Worm (Caenorhabditis elegans) whole organism, late embryonic: ENCODE measurements around the gene F40G9.18.

ENCODE experiments used
- K02D7.2 ChIP-seq: sonication (generic microtip); optimal IDR thresholded peaks from 2 replicates; lab custom pipeline; 2017; ENCODE audit warnings: mild to moderate bottlenecking, missing genetic modification characterization, missing compliant biosample characterization
- ama-1 ChIP-seq: fragments of 150-350 bp; optimal IDR thresholded peaks from 2 replicates; lab custom pipeline; 2014
- ceh-18 ChIP-seq: sonication (generic microtip); optimal IDR thresholded peaks from 2 replicates; lab custom pipeline; 2016; ENCODE audit warnings: missing genetic modification characterization, missing compliant biosample characterization
- ceh-2 ChIP-seq: sonication (generic microtip); optimal IDR thresholded peaks from 2 replicates; lab custom pipeline; 2016; ENCODE audit warnings: missing genotype, missing genetic modification characterization, missing compliant biosample characterization
- ceh-31 ChIP-seq: sonication (generic microtip); optimal IDR thresholded peaks from 2 replicates; lab custom pipeline; 2016; ENCODE audit warnings: missing genetic modification characterization, missing compliant biosample characterization
- ceh-34 ChIP-seq: sonication (generic microtip); optimal IDR thresholded peaks from 2 replicates; lab custom pipeline; 2016; ENCODE audit warnings: mild to moderate bottlenecking, missing genetic modification characterization, missing compliant biosample characterization
- ceh-48 ChIP-seq: sonication (generic microtip); optimal IDR thresholded peaks from 2 replicates; lab custom pipeline; 2016; ENCODE audit warnings: missing genetic modification characterization, inconsistent platforms, missing compliant biosample characterization
- ceh-6 ChIP-seq: fragments of 200-800 bp; sonication (Bioruptor generic); optimal IDR thresholded peaks from 2 replicates; lab custom pipeline; 2018; ENCODE audit warnings: mild to moderate bottlenecking, missing genetic modification characterization, missing compliant biosample characterization
- ceh-9 ChIP-seq: sonication (generic microtip); optimal IDR thresholded peaks from 2 replicates; lab custom pipeline; 2016; ENCODE audit warnings: mild to moderate bottlenecking, missing genetic modification characterization, inconsistent platforms, missing compliant biosample characterization
- elt-4 ChIP-seq: sonication (generic microtip); optimal IDR thresholded peaks from 2 replicates; lab custom pipeline; 2016; ENCODE audit warnings: missing genetic modification characterization, missing compliant biosample characterization
- ets-4 ChIP-seq: sonication (generic microtip); optimal IDR thresholded peaks from 2 replicates; lab custom pipeline; 2016; ENCODE audit warnings: missing genetic modification characterization, missing compliant biosample characterization
- eyg-1 ChIP-seq: sonication (generic microtip); optimal IDR thresholded peaks from 2 replicates; lab custom pipeline; 2016; ENCODE audit warnings: missing genotype, missing genetic modification characterization, missing compliant biosample characterization
- fax-1 ChIP-seq: sonication (generic microtip); optimal IDR thresholded peaks from 2 replicates; lab custom pipeline; 2016; ENCODE audit warnings: missing genotype, missing genetic modification characterization, missing compliant biosample characterization
- fkh-10 ChIP-seq: fragments of 150-350 bp; optimal IDR thresholded peaks from 2 replicates; lab custom pipeline; 2014; ENCODE audit warnings: missing biosample characterization, missing genetic modification reagents, missing genetic modification characterization
- gmeb-2 ChIP-seq: sonication (generic microtip); optimal IDR thresholded peaks from 2 replicates; lab custom pipeline; 2016; ENCODE audit warnings: missing genetic modification characterization, inconsistent platforms, missing compliant biosample characterization
- hlh-13 ChIP-seq: fragments of 200-800 bp; sonication (Bioruptor generic); optimal IDR thresholded peaks from 2 replicates; lab custom pipeline; 2018; ENCODE audit warnings: mild to moderate bottlenecking, missing genetic modification characterization, missing compliant biosample characterization
- hlh-30 ChIP-seq: sonication (generic microtip); optimal IDR thresholded peaks from 2 replicates; lab custom pipeline; 2017; ENCODE audit warnings: antibody characterized with exemption, missing genetic modification characterization, missing compliant biosample characterization; ENCODE audit not compliant: insufficient read depth
- hlh-6 ChIP-seq: sonication (generic microtip); optimal IDR thresholded peaks from 2 replicates; lab custom pipeline; 2016; ENCODE audit warnings: missing genotype, missing genetic modification characterization, missing compliant biosample characterization
- lin-11 ChIP-seq: fragments of 200-800 bp; sonication (Bioruptor generic); optimal IDR thresholded peaks from 2 replicates; lab custom pipeline; 2018; ENCODE audit warnings: mild to moderate bottlenecking, missing genetic modification characterization, missing compliant biosample characterization
- madf-2 ChIP-seq: sonication (generic microtip); optimal IDR thresholded peaks from 2 replicates; lab custom pipeline; 2017; ENCODE audit warnings: missing genetic modification characterization, missing compliant biosample characterization
- nfya-1 ChIP-seq: sonication (generic microtip); optimal IDR thresholded peaks from 2 replicates; lab custom pipeline; 2017; ENCODE audit warnings: missing genetic modification characterization, mild to moderate bottlenecking, missing compliant biosample characterization, antibody characterized with exemption, moderate library complexity
- nhr-232 ChIP-seq: sonication (generic microtip); optimal IDR thresholded peaks from 2 replicates; lab custom pipeline; 2016; ENCODE audit warnings: missing genetic modification characterization, missing compliant biosample characterization
- npax-4 ChIP-seq: sonication (generic microtip); optimal IDR thresholded peaks from 2 replicates; lab custom pipeline; 2016; ENCODE audit warnings: missing genetic modification characterization, missing compliant biosample characterization
- pqm-1 ChIP-seq: sonication (generic microtip); optimal IDR thresholded peaks from 2 replicates; lab custom pipeline; 2016; ENCODE audit warnings: missing genetic modification characterization, missing compliant biosample characterization
- sox-2 ChIP-seq: fragments of 200-800 bp; sonication (Bioruptor generic); IDR thresholded peaks from 2 replicates; pipeline ENCODE4 v1.3.6; 2022; ENCODE audit warnings: missing genetic modification reagents, missing genetic modification characterization, missing compliant biosample characterization
- sox-4 ChIP-seq: sonication (generic microtip); optimal IDR thresholded peaks from 2 replicates; lab custom pipeline; 2017; ENCODE audit warnings: mild to moderate bottlenecking, missing genetic modification characterization, inconsistent platforms, missing compliant biosample characterization
- ttx-3 ChIP-seq: sonication (generic microtip); optimal IDR thresholded peaks from 2 replicates; lab custom pipeline; 2016; ENCODE audit warnings: missing genetic modification reagents, missing genetic modification characterization, missing compliant biosample characterization
- unc-42 ChIP-seq: sonication (generic microtip); optimal IDR thresholded peaks from 2 replicates; lab custom pipeline; 2016; ENCODE audit warnings: missing genotype, missing genetic modification characterization, missing compliant biosample characterization
- unc-55 ChIP-seq: sonication (generic microtip); optimal IDR thresholded peaks from 2 replicates; lab custom pipeline; 2017; ENCODE audit warnings: missing biosample characterization, missing genetic modification reagents, missing genetic modification characterization
- zip-5 ChIP-seq: sonication (generic microtip); optimal IDR thresholded peaks from 2 replicates; lab custom pipeline; 2016; ENCODE audit warnings: missing genetic modification characterization, missing compliant biosample characterization

The F40G9.18 gene

DNA sequence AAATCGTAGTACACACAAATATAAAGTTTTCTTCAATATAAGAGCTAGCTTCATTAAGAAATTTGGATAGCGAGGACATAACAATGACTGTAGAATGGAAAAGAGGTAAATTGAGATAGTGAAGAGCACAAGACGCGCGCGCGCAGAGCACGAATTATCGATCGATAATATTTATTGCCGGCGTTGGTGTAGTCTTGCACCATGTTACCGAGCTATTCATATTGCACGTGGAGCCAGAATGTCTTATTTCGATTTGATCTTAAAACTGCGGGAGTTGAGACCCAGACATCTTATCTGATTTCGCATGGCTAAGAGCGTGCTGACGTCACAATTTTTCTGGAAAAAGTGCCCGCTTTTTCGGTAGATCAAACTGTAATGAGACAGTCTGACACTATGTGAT, at the start of gene F40G9.18:
TSS of gene F40G9.18 (minus strand) at position 101 of the 400 bp plus-strand sequence.
- TF ChIP-seq ceh-9 (no peak), K02D7.2 (tag; lab: Kevin White, UChicago) (no peak), ceh-34 (tag; lab: Kevin White, UChicago) (no peak), ceh-6 (no peak), pqm-1 (tag; lab: Kevin White, UChicago) (no peak), zip-5 (no peak), elt-4 (tag; lab: Kevin White, UChicago) (no peak), unc-42 (tag; lab: Kevin White, UChicago) (no peak), npax-4 (tag; lab: Kevin White, UChicago) (no peak)

DNA sequence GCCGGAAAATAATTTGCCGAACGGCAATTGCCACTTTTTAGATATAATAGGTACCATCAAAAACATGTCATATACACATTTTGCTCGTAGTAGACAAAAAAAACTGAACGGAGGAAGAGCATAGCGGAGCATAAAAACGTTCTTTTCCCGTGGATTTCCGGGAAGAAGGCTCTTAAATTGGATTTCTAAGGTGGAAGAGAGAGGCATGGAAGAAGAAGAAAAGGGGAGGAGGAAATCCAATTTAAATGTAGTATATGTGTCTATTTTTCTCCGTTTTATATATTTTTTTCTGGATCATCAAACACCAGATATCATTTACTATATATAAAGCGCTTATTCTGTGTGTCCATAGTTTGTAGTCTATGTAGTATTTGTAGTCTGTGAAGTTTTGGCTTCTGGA, 42.0 kb upstream of the F40G9.18 start:
- peak; percentile 65 for TF ChIP-seq unc-42 (tag; lab: Kevin White, UChicago)
- TF ChIP-seq gmeb-2 (tag; lab: Kevin White, UChicago), result no peak

DNA sequence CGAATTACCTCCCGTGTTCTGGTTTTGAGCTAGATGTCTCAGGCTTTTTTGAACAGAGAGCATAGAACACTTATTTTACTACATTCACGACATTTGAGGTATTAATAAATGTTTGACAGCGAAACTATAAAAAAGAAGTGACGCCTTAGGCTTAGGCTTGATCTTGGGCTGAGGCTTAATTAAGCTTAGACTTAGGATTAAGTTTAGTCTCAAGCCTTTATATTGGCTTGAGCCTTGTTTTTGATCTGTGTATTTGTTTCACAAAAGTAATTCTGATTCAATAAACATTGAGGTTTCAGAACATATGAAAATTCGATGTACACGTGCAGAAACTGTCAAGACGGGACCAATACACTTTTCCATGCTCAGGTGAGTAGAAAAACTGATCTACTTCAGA, 40.3 kb upstream of the F40G9.18 start, which contains the start of gene klp-20:
TSS of gene klp-20 (plus strand) at position 298 of the 397 bp plus-strand sequence.
- TF ChIP-seq hlh-30, result no peak
- no peak for TF ChIP-seq ceh-18
- TF ChIP-seq nhr-232 (tag; lab: Kevin White, UChicago), result no peak

DNA sequence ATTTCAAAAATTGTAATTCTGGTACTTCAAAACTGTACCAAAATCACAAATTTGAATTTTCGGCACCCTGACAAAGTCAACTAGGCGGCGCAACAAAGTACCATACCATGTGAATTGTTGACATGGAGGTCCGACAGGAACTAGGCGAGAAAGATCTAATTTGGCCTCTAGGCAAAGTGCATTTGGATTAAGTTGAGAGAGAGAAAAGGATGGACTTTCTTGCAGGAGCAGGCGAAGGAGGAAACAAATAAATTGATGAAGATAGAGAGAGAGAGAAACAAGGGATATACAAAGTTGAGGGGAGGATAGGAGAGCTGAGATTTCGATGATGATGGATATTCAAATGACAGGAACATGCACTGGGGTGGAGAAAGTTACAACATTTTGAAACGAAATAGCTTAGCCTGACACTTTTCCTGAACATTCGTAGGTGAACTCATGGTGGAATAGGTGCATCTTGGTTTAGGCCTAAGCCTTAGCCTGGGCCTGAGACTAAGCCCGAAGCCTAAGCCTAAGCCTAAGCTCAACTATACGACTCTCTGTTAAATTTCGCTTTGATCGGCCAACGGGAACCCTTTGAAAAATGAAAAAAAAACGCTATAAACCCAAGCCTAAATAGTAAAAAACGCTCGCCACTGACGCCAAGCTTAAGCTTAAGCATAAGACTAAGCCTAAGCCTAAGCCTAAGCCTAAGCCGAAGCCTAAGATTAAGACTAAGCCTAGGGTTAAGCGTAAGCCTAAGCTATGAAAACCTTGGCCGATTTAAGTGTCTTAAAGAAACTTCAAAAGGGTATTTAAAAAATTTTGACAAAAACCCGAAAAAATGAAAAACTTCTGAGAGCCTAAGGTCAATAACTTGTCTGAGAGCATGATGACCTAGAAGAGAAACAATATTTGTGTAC, 39.7 kb upstream of the F40G9.18 start:
- no peak for TF ChIP-seq sox-2 (GFP tag; lab: Robert Waterston, UW)
- TF ChIP-seq ttx-3 (tag; lab: Kevin White, UChicago), result no peak
- TF ChIP-seq unc-42 (tag; lab: Kevin White, UChicago), result peak; percentile 95
- no peak for TF ChIP-seq eyg-1 (tag; lab: Kevin White, UChicago)
- peak; percentile 31 for TF ChIP-seq ceh-31
- TF ChIP-seq fkh-10 (GFP tag; lab: Kevin White, UChicago), result peak; percentile 72
- TF ChIP-seq unc-55 (GFP tag; lab: Kevin White, UChicago), result peak; percentile 59
- no peak for TF ChIP-seq madf-2 (tag; lab: Kevin White, UChicago)

DNA sequence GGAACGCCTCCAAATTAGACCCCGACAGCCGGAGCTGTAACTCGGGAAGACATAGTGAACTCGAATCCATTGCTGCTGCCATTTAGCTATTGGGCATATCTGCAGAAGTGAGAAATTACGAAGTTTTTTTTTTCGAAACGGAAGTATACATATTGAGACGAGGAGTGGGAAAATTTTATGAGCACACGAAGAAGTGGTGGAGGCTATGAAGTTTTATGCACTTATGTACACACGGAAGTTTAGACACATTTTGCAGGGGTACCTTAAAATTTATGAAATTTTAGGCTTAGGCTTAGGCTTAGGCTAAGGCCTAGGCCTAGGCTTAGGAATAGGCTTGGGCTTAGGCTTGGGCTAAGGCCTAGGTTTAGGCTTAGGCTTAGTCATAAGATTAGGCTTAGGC, 37.6 kb upstream of the F40G9.18 start, which contains the start of gene W10C4.1:
TSS of gene W10C4.1 (minus strand) at position 101 of the 400 bp plus-strand sequence.
- TF ChIP-seq npax-4 (tag; lab: Kevin White, UChicago) (no peak), fax-1 (tag; lab: Kevin White, UChicago) (no peak), ets-4 (no peak), ama-1 (lab: Kevin White, UChicago) (no peak), ceh-2 (no peak), hlh-13 (GFP tag; lab: Kevin White, UChicago) (no peak), sox-4 (no peak), lin-11 (no peak), nfya-1 (tag; lab: Kevin White, UChicago) (no peak), hlh-6 (tag; lab: Kevin White, UChicago) (no peak), hlh-30 (no peak)

DNA sequence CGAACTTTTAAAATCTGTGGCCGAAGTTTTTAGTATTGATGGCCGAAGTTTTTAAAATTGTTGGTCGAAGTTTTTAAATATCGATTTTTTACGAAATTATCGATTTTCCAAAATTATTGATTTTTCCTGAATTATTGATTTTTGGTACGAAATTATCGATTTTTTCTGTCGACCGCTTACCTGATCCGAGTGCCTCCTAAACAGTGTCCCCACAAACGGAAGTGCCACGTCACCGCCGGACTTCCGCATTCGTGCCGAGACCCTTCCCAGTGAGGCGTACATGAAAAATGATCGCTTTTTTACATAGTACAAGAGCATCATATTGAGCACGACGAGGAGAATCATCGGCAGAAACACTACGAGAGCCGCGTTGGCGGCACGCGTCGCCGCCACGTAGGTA, 34.6 kb upstream of the F40G9.18 start:
- TF ChIP-seq ceh-48 (tag; lab: Kevin White, UChicago), result peak; percentile 69
- TF ChIP-seq pqm-1 (tag; lab: Kevin White, UChicago), result no peak
